Worm (Caenorhabditis elegans) whole organism, L4 larva: Measurements from ENCODE around the gene T13C5.6.

Experiments
- F44E2.7 ChIP-seq: fragments of 200-800 bp; sonication (Bioruptor generic); IDR thresholded peaks from 2 replicates; pipeline ENCODE4 v2.1.2; 2022; ENCODE audit warnings: missing genetic modification characterization, missing compliant biosample characterization
- R02D3.7 ChIP-seq: fragments of 150-350 bp; sonication (generic microtip); optimal IDR thresholded peaks from 3 replicates; lab custom pipeline; 2014; ENCODE audit warnings: missing biosample characterization, missing genetic modification characterization
- T20F7.1 ChIP-seq: fragments of 200-800 bp; sonication (Bioruptor generic); optimal IDR thresholded peaks from 2 replicates; lab custom pipeline; 2018; ENCODE audit warnings: mild to moderate bottlenecking, missing genetic modification characterization, missing compliant biosample characterization
- T26A8.4 ChIP-seq: fragments of 200-800 bp; sonication (Bioruptor generic); IDR thresholded peaks from 2 replicates; pipeline ENCODE4 v1.3.6; 2022; ENCODE audit warnings: missing genetic modification characterization, missing compliant biosample characterization
- Y75B8A.6 ChIP-seq: fragments of 200-800 bp; sonication (Bioruptor generic); IDR thresholded peaks from 2 replicates; pipeline ENCODE4 v1.3.6; 2022; ENCODE audit warnings: missing genetic modification reagents, missing genetic modification characterization, missing compliant biosample characterization
- ZK337.2 ChIP-seq: fragments of 200-800 bp; sonication (Bioruptor generic); IDR thresholded peaks from 2 replicates; pipeline ENCODE4 v1.3.6; 2022; ENCODE audit warnings: missing genetic modification reagents, missing genetic modification characterization, missing compliant biosample characterization
- aha-1 ChIP-seq: fragments of 150-350 bp; peaks from one replicate; lab custom pipeline; 2014; ENCODE audit warnings: missing biosample characterization, missing genetic modification characterization
- ceh-32 ChIP-seq: sonication (generic microtip); optimal IDR thresholded peaks from 2 replicates; lab custom pipeline; 2016; ENCODE audit warnings: mild to moderate bottlenecking, missing genetic modification characterization, missing compliant biosample characterization; ENCODE audit not compliant: poor library complexity
- ceh-62 ChIP-seq: sonication (generic microtip); optimal IDR thresholded peaks from 2 replicates; lab custom pipeline; 2017; ENCODE audit warnings: missing biosample characterization, missing genetic modification characterization
- cey-2 ChIP-seq: sonication (generic microtip); optimal IDR thresholded peaks from 3 replicates; lab custom pipeline; 2017; ENCODE audit warnings: missing genetic modification characterization, mild to moderate bottlenecking, missing compliant biosample characterization, antibody characterized with exemption, borderline replicate concordance; ENCODE audit not compliant: insufficient read depth
- ctbp-1 ChIP-seq: fragments of 200-800 bp; sonication (Bioruptor generic); IDR thresholded peaks from 2 replicates; pipeline ENCODE4 v1.3.6; 2022; ENCODE audit warnings: missing genetic modification reagents, missing genetic modification characterization, missing compliant biosample characterization
- daf-19 ChIP-seq: fragments of 200-800 bp; sonication (Bioruptor generic); conservative IDR thresholded peaks from 2 replicates; pipeline ENCODE4 v1.3.6; 2022; ENCODE audit warnings: missing genetic modification characterization, missing compliant biosample characterization
- dmd-6 ChIP-seq: fragments of 200-800 bp; sonication (Bioruptor generic); IDR thresholded peaks from 2 replicates; pipeline ENCODE4 v1.3.6; 2022; ENCODE audit warnings: missing genetic modification reagents, missing genetic modification characterization, missing compliant biosample characterization
- dpl-1 ChIP-seq: fragments of 150-350 bp; optimal IDR thresholded peaks from 2 replicates; lab custom pipeline; 2014; ENCODE audit warnings: missing biosample characterization, missing genetic modification reagents, missing genetic modification characterization
- dve-1 ChIP-seq: sonication (generic microtip); optimal IDR thresholded peaks from 2 replicates; lab custom pipeline; 2017; ENCODE audit warnings: antibody characterized with exemption, mild to moderate bottlenecking, missing genetic modification characterization, missing compliant biosample characterization; ENCODE audit not compliant: insufficient read depth
- gei-8 ChIP-seq: fragments of 200-800 bp; sonication (Bioruptor generic); optimal IDR thresholded peaks from 2 replicates; lab custom pipeline; 2018; ENCODE audit warnings: mild to moderate bottlenecking, missing genetic modification characterization, missing compliant biosample characterization
- hlh-11 ChIP-seq: fragments of 200-800 bp; sonication (Bioruptor generic); optimal IDR thresholded peaks from 2 replicates; lab custom pipeline; 2018; ENCODE audit warnings: mild to moderate bottlenecking, missing genetic modification characterization, missing compliant biosample characterization
- hlh-30 ChIP-seq: sonication (generic microtip); optimal IDR thresholded peaks from 2 replicates; lab custom pipeline; 2017; ENCODE audit warnings: antibody characterized with exemption, mild to moderate bottlenecking, missing genetic modification characterization, missing compliant biosample characterization; ENCODE audit not compliant: insufficient read depth
- hmg-1.1 ChIP-seq: fragments of 200-800 bp; sonication (Bioruptor generic); IDR thresholded peaks from 2 replicates; pipeline ENCODE4 v1.3.6; 2022; ENCODE audit warnings: missing genetic modification reagents, missing genetic modification characterization, missing compliant biosample characterization
- lin-15B ChIP-seq: fragments of 150-350 bp; sonication (generic microtip); optimal IDR thresholded peaks from 3 replicates; lab custom pipeline; 2014; ENCODE audit warnings: missing biosample characterization, missing genetic modification characterization
- lin-29 ChIP-seq: fragments of 200-800 bp; sonication (Bioruptor generic); IDR thresholded peaks from 2 replicates; pipeline ENCODE4 v1.3.6; 2022; ENCODE audit warnings: missing genetic modification reagents, missing genetic modification characterization, missing compliant biosample characterization
- lin-39 ChIP-seq: fragments of 150-350 bp; optimal IDR thresholded peaks from 2 replicates; lab custom pipeline; 2014; ENCODE audit warnings: missing biosample characterization, missing genetic modification reagents, missing genetic modification characterization
- lsy-2 ChIP-seq, 2 experiments: fragments of 150-350 bp in 1 of 2; sonication (generic microtip) in 1 of 2; optimal IDR thresholded peaks; 2 replicates each; lab custom pipeline; 2014 to 2017; ENCODE audit warnings: missing biosample characterization in 2 of 2, missing genetic modification characterization in 2 of 2
- madf-9 ChIP-seq: fragments of 200-800 bp; sonication (Bioruptor generic); conservative IDR thresholded peaks from 2 replicates; pipeline ENCODE4 v1.3.6; 2022; ENCODE audit warnings: missing genetic modification reagents, missing genetic modification characterization, missing compliant biosample characterization
- mdt-29 ChIP-seq: fragments of 200-800 bp; sonication (Bioruptor generic); IDR thresholded peaks from 2 replicates; pipeline ENCODE4 v1.3.6; 2022; ENCODE audit warnings: missing genetic modification reagents, missing genetic modification characterization, missing compliant biosample characterization
- mep-1 ChIP-seq: fragments of 150-350 bp; sonication (generic microtip); optimal IDR thresholded peaks from 3 replicates; lab custom pipeline; 2014; ENCODE audit warnings: missing biosample characterization, missing genetic modification characterization
- nhr-111 ChIP-seq: fragments of 200-800 bp; sonication (Bioruptor generic); optimal IDR thresholded peaks from 2 replicates; lab custom pipeline; 2018; ENCODE audit warnings: mild to moderate bottlenecking, missing genetic modification characterization, missing compliant biosample characterization
- nhr-25 ChIP-seq: sonication (generic microtip); optimal IDR thresholded peaks from 2 replicates; lab custom pipeline; 2017; ENCODE audit warnings: missing genetic modification characterization, mild to moderate bottlenecking, missing compliant biosample characterization, antibody characterized with exemption, moderate library complexity, borderline replicate concordance; ENCODE audit not compliant: insufficient read depth
- nhr-42 ChIP-seq: fragments of 200-800 bp; sonication (Bioruptor generic); IDR thresholded peaks from 2 replicates; pipeline ENCODE4 v1.3.6; 2022; ENCODE audit warnings: missing genetic modification characterization, missing compliant biosample characterization
- nhr-76 ChIP-seq: fragments of 150-350 bp; optimal IDR thresholded peaks from 2 replicates; lab custom pipeline; 2014; ENCODE audit warnings: missing biosample characterization, missing genetic modification characterization
- nhr-77 ChIP-seq: fragments of 150-350 bp; optimal IDR thresholded peaks from 2 replicates; lab custom pipeline; 2014; ENCODE audit warnings: missing biosample characterization, missing genetic modification characterization
- saeg-2 ChIP-seq: fragments of 200-800 bp; sonication (Bioruptor generic); IDR thresholded peaks from 2 replicates; pipeline ENCODE4 v1.3.6; 2022; ENCODE audit warnings: missing genetic modification reagents, missing genetic modification characterization, missing compliant biosample characterization
- snpc-1.2 ChIP-seq: fragments of 200-800 bp; sonication (Bioruptor generic); IDR thresholded peaks from 2 replicates; pipeline ENCODE4 v1.3.6; 2022; ENCODE audit warnings: missing genetic modification reagents, missing genetic modification characterization, missing compliant biosample characterization
- snpc-4 ChIP-seq: fragments of 150-350 bp; optimal IDR thresholded peaks from 2 replicates; lab custom pipeline; 2014; ENCODE audit warnings: missing biosample characterization, missing genetic modification characterization
- spr-1 ChIP-seq: sonication (generic microtip); optimal IDR thresholded peaks from 2 replicates; lab custom pipeline; 2016; ENCODE audit warnings: mild to moderate bottlenecking, missing genetic modification characterization, missing compliant biosample characterization
- zip-11 ChIP-seq: fragments of 200-800 bp; sonication (Bioruptor generic); IDR thresholded peaks from 2 replicates; pipeline ENCODE4 v1.3.6; 2022; ENCODE audit warnings: missing genetic modification characterization, missing compliant biosample characterization
- ztf-11 ChIP-seq: fragments of 150-350 bp; optimal IDR thresholded peaks from 2 replicates; lab custom pipeline; 2014; ENCODE audit warnings: missing biosample characterization, missing genetic modification characterization

Gene T13C5.6

DNA sequence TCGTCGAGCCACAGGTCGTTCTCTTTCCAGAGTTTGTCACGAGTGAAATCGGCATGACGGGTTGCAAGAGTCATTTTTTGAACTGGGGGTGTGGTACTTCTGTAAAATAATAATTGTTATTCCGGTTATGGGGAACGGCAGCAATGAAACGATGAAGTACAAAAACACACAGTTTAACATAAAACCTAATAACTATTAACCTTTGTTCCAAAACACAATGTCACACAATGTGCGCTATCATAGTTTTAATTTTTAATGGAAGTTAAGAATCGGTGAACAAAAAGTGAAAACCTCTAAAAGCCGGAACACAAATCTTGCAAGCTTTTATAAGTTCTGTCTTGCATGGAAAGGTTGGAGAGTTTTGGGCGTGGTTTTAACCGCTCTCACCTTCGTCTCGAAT, 28.0 kb upstream of the T13C5.6 start, which contains the start of gene hsp-43:
hsp-43 (minus strand) TSS at position 101 of the 400 bp plus-strand sequence.
- TF ChIP-seq nhr-25 (tag; lab: Kevin White, UChicago) (peak; percentile 48), saeg-2 (GFP tag; lab: Robert Waterston, UW) (no peak), hmg-1.1 (GFP tag; lab: Robert Waterston, UW) (no peak), gei-8 (GFP tag; lab: Kevin White, UChicago) (no peak), T26A8.4 (no peak), ztf-11 (tag; lab: Kevin White, UChicago) (no peak), snpc-4 (tag; lab: Kevin White, UChicago) (no peak), nhr-77 (tag; lab: Kevin White, UChicago) (no peak)

DNA sequence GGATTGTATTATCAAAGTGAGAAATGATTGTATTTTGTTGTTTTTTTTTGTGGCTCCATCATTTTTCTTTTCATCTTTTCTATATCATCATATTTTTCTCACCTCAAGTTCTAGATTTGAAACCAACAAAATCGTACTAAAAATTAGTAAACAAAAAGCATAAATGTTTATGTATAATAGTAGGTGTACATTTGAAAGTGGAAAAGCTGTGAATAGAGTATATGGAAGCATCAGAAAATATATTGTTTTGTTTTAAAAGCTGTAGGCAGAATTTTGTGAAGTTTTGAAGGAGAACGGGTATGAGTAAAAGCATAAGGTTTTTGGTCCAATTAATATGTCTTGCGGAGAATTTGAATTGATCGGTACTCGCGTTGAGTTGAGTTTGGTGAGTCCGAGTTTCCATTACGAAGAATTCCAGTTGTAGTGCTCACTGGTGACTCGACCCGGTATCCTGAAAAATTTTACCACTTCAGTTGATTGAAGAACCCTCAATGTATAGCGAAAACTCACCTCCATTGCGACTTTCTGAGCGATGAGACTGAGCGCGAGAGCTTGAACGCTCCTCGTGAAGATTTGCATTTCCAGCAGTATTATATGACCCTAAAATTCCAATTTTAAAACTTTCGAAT, 25.6 kb upstream of the T13C5.6 start, which contains the start of gene C14F11.4:
C14F11.4 (minus strand) TSS at position 51 of the 629 bp plus-strand sequence.
- TF ChIP-seq gei-8 (GFP tag; lab: Kevin White, UChicago) = no peak
- TF ChIP-seq dpl-1 (GFP tag; lab: Kevin White, UChicago) = no peak
- 0 out of 2 replicates have a peak, but pooled peaks have one; percentile 12 for TF ChIP-seq ctbp-1 (GFP tag; lab: Robert Waterston, UW)
- no peak for TF ChIP-seq ZK337.2 (GFP tag; lab: Robert Waterston, UW)
- no peak for TF ChIP-seq R02D3.7 (tag; lab: Kevin White, UChicago)
- no peak for TF ChIP-seq nhr-42 (GFP tag; lab: Robert Waterston, UW)
- TF ChIP-seq F44E2.7 (GFP tag; lab: Robert Waterston, UW) = no peak
- TF ChIP-seq snpc-1.2 = no peak
- TF ChIP-seq T20F7.1 (GFP tag; lab: Kevin White, UChicago) = peak; percentile 16
- no peak for TF ChIP-seq saeg-2 (GFP tag; lab: Robert Waterston, UW)
- no peak for TF ChIP-seq lsy-2 (tag; optimal IDR thresholded peaks at IDR 0.05; lab: Kevin White, UChicago)
- no peak for TF ChIP-seq ceh-62 (tag; lab: Kevin White, UChicago)
- no peak for TF ChIP-seq spr-1 (tag; lab: Kevin White, UChicago)
- no peak for TF ChIP-seq ceh-32 (tag; lab: Kevin White, UChicago)
- TF ChIP-seq cey-2 (tag; lab: Kevin White, UChicago) = no peak
- no peak for TF ChIP-seq mep-1
- no peak for TF ChIP-seq nhr-76 (tag; lab: Kevin White, UChicago)
- TF ChIP-seq hlh-11 (tag; lab: Kevin White, UChicago) = no peak
- no peak for TF ChIP-seq dmd-6 (GFP tag; lab: Robert Waterston, UW)
- no peak for TF ChIP-seq mdt-29
- TF ChIP-seq zip-11 (GFP tag; lab: Robert Waterston, UW) = no peak
- peak; percentile 27 for TF ChIP-seq dve-1 (tag; lab: Kevin White, UChicago)
- TF ChIP-seq daf-19 (GFP tag; lab: Robert Waterston, UW) = no peak
- no peak for TF ChIP-seq hlh-30 (tag; lab: Kevin White, UChicago)
- no peak for TF ChIP-seq nhr-111 (GFP tag; lab: Kevin White, UChicago)
- TF ChIP-seq madf-9 (GFP tag; lab: Robert Waterston, UW) = no peak
- no peak for TF ChIP-seq lin-29 (GFP tag; lab: Robert Waterston, UW)
- TF ChIP-seq aha-1 (tag; lab: Kevin White, UChicago) = peak; percentile 71
- TF ChIP-seq lin-15B = no peak
- no peak for TF ChIP-seq lin-39 (tag; lab: Kevin White, UChicago)
- no peak for TF ChIP-seq Y75B8A.6 (GFP tag; lab: Robert Waterston, UW)
